Worm (Caenorhabditis elegans): ENCODE results near the gene gpd-2.

- no peak for TF ChIP-seq unc-62 (GFP tag; optimal IDR thresholded peaks at IDR 0.05)
- TF ChIP-seq snu-23 (GFP tag; optimal IDR thresholded peaks at IDR 0.05) = no peak
- no peak for TF ChIP-seq zip-4 (GFP tag; optimal IDR thresholded peaks at IDR 0.05)
- no peak for TF ChIP-seq nhr-77 (tag; optimal IDR thresholded peaks at IDR 0.05)
- TF ChIP-seq efl-3 (GFP tag; optimal IDR thresholded peaks at IDR 0.05) = no peak
- TF ChIP-seq lin-39 (tag; optimal IDR thresholded peaks at IDR 0.05) = no peak
- no peak for TF ChIP-seq grh-1 (GFP tag; IDR thresholded peaks at IDR 0.05)
- TF ChIP-seq aly-2 (tag; optimal IDR thresholded peaks at IDR 0.05) = no peak
Measured at ce11 chrX:3102165-3102564, 12.3 kb downstream of the gpd-2 start, which contains the start of gene ztf-13.
